Fruit fly (Drosophila melanogaster) whole organism, embryonic: Measurements from ENCODE around the gene FASN2.

ENCODE experiments used
- ATbp ChIP-seq: fragments of 200-800 bp; sonication (Bioruptor generic); optimal IDR thresholded peaks from 2 replicates; lab custom pipeline; 2017; ENCODE audit warnings: missing biosample characterization, mild to moderate bottlenecking, missing genetic modification characterization, missing genetic modification reagents
- Adf1 ChIP-seq: fragments of 200-800 bp; sonication (Bioruptor generic); IDR thresholded peaks from 2 replicates; pipeline ENCODE4 v1.3.6; 2022; ENCODE audit warnings: missing biosample characterization, missing genetic modification characterization
- Atf-2 ChIP-seq: fragments of 200-800 bp; sonication (Bioruptor generic); optimal IDR thresholded peaks from 2 replicates; lab custom pipeline; 2016; ENCODE audit warnings: missing biosample characterization, missing genetic modification characterization
- B-H1 ChIP-seq: fragments of 200-800 bp; sonication (Bioruptor generic); IDR thresholded peaks from 3 replicates; pipeline ENCODE4 v1.3.6; 2022; ENCODE audit warnings: missing biosample characterization, missing genetic modification characterization
- Bdp1 ChIP-seq: fragments of 200-800 bp; sonication (Bioruptor generic); optimal IDR thresholded peaks from 3 replicates; lab custom pipeline; 2016; ENCODE audit warnings: missing biosample characterization, missing genetic modification characterization
- CG11247 ChIP-seq: fragments of 200-800 bp; sonication (Bioruptor generic); IDR thresholded peaks from 2 replicates; pipeline ENCODE4 v1.3.6; 2022; ENCODE audit warnings: missing biosample characterization, missing genetic modification characterization
- CG12769 ChIP-seq: fragments of 200-800 bp; sonication (Bioruptor generic); optimal IDR thresholded peaks from 2 replicates; lab custom pipeline; 2019; ENCODE audit warnings: missing biosample characterization, mild to moderate bottlenecking, missing genetic modification characterization, moderate library complexity
- CG13287 ChIP-seq: fragments of 200-800 bp; sonication (Bioruptor generic); IDR thresholded peaks from 2 replicates; pipeline ENCODE4 v1.3.6; 2022; ENCODE audit warnings: missing biosample characterization, missing genetic modification characterization; ENCODE audit not compliant: partially characterized antibody
- CG13424 ChIP-seq: fragments of 200-800 bp; sonication (Bioruptor generic); optimal IDR thresholded peaks from 2 replicates; lab custom pipeline; 2019; ENCODE audit warnings: missing biosample characterization, mild to moderate bottlenecking, missing genetic modification characterization, moderate library complexity
- CG13775 ChIP-seq: fragments of 200-800 bp; sonication (Bioruptor generic); optimal IDR thresholded peaks from 3 replicates; lab custom pipeline; 2017; ENCODE audit warnings: missing biosample characterization, mild to moderate bottlenecking, missing genetic modification characterization
- CG13894 ChIP-seq: fragments of 200-800 bp; sonication (Bioruptor generic); optimal IDR thresholded peaks from 3 replicates; lab custom pipeline; 2018; ENCODE audit warnings: missing biosample characterization, mild to moderate bottlenecking, missing genetic modification characterization, moderate library complexity
- CG16815 ChIP-seq: fragments of 200-800 bp; sonication (Bioruptor generic); optimal IDR thresholded peaks from 3 replicates; lab custom pipeline; 2017; ENCODE audit warnings: missing biosample characterization, mild to moderate bottlenecking, missing genetic modification characterization
- CG2712 ChIP-seq: fragments of 200-800 bp; optimal IDR thresholded peaks from 3 replicates; lab custom pipeline; 2019; ENCODE audit warnings: missing biosample characterization, mild to moderate bottlenecking, missing genetic modification characterization, moderate library complexity
- CG30020 ChIP-seq: fragments of 200-800 bp; optimal IDR thresholded peaks from 2 replicates; lab custom pipeline; 2019; ENCODE audit warnings: missing biosample characterization, mild to moderate bottlenecking, missing genetic modification characterization, moderate library complexity
- CG30403 ChIP-seq: fragments of 200-800 bp; sonication (Bioruptor generic); optimal IDR thresholded peaks from 3 replicates; lab custom pipeline; 2016; ENCODE audit warnings: missing biosample characterization, missing genetic modification characterization
- CG3407 ChIP-seq: fragments of 200-800 bp; sonication (Bioruptor generic); optimal IDR thresholded peaks from 2 replicates; lab custom pipeline; 2018; ENCODE audit warnings: missing biosample characterization, mild to moderate bottlenecking, missing genetic modification characterization
- CG34422 ChIP-seq: fragments of 200-800 bp; sonication (Bioruptor generic); IDR thresholded peaks from 3 replicates; pipeline ENCODE4 v1.3.6; 2022; ENCODE audit warnings: missing biosample characterization, missing genetic modification characterization
- CG6765 ChIP-seq: fragments of 200-800 bp; sonication (Bioruptor generic); optimal IDR thresholded peaks from 3 replicates; lab custom pipeline; 2017; ENCODE audit warnings: missing biosample characterization, mild to moderate bottlenecking, missing genetic modification characterization
- CG7786 ChIP-seq: fragments of 200-800 bp; sonication (Bioruptor generic); optimal IDR thresholded peaks from 2 replicates; lab custom pipeline; 2016; ENCODE audit warnings: missing biosample characterization, missing genetic modification characterization
- CG9437 ChIP-seq: fragments of 200-800 bp; sonication (Bioruptor generic); optimal IDR thresholded peaks from 2 replicates; lab custom pipeline; 2018; ENCODE audit warnings: missing biosample characterization, mild to moderate bottlenecking, missing genetic modification characterization
- Chrac-16 ChIP-seq: fragments of 200-800 bp; sonication (Bioruptor generic); optimal IDR thresholded peaks from 3 replicates; lab custom pipeline; 2016; ENCODE audit warnings: missing biosample characterization, missing genetic modification characterization
- Deaf1 ChIP-seq: fragments of 200-800 bp; optimal IDR thresholded peaks from 3 replicates; lab custom pipeline; 2019; ENCODE audit warnings: missing biosample characterization, mild to moderate bottlenecking, missing genetic modification characterization, moderate library complexity
- HLHmδ ChIP-seq: fragments of 200-800 bp; sonication (Bioruptor generic); optimal IDR thresholded peaks from 2 replicates; lab custom pipeline; 2018; ENCODE audit warnings: missing biosample characterization, mild to moderate bottlenecking, missing genetic modification characterization, moderate library complexity
- Hr3 ChIP-seq: fragments of 200-800 bp; sonication (Bioruptor generic); optimal IDR thresholded peaks from 3 replicates; lab custom pipeline; 2016; ENCODE audit warnings: missing biosample characterization, missing genetic modification characterization
- MBD-R2 ChIP-seq: fragments of 200-800 bp; sonication (Bioruptor generic); IDR thresholded peaks from 2 replicates; pipeline ENCODE4 v1.3.6; 2022; ENCODE audit warnings: missing biosample characterization, missing genetic modification characterization
- Sin3A ChIP-seq: fragments of >200 bp; optimal IDR thresholded peaks from 2 replicates; lab custom pipeline; 2018
- Xbp1 ChIP-seq: fragments of 200-800 bp; sonication (Bioruptor generic); optimal IDR thresholded peaks from 3 replicates; lab custom pipeline; 2016; ENCODE audit warnings: missing biosample characterization, mild to moderate bottlenecking, missing genetic modification characterization
- ap ChIP-seq: fragments of 200-800 bp; sonication (Bioruptor generic); IDR thresholded peaks from 2 replicates; pipeline ENCODE4 v1.3.6; 2022; ENCODE audit warnings: missing biosample characterization, missing genetic modification characterization
- ash1 ChIP-seq: fragments of 200-800 bp; sonication (Bioruptor generic); optimal IDR thresholded peaks from 2 replicates; lab custom pipeline; 2018; ENCODE audit warnings: missing biosample characterization, mild to moderate bottlenecking, missing genetic modification characterization
- cad ChIP-seq: fragments of >200 bp; optimal IDR thresholded peaks from 2 replicates; lab custom pipeline; 2017; ENCODE audit warnings: missing biosample characterization, missing genetic modification characterization
- cato ChIP-seq: fragments of 200-800 bp; sonication (Bioruptor generic); optimal IDR thresholded peaks from 2 replicates; lab custom pipeline; 2016; ENCODE audit warnings: missing biosample characterization, missing genetic modification characterization, borderline replicate concordance
- chinmo ChIP-seq: fragments of 200-800 bp; sonication (Bioruptor generic); IDR thresholded peaks from 4 replicates; pipeline ENCODE4 v1.3.6; 2022; ENCODE audit warnings: missing biosample characterization, missing genetic modification characterization; ENCODE audit not compliant: partially characterized antibody
- chn ChIP-seq: fragments of 200-800 bp; sonication (Bioruptor generic); optimal IDR thresholded peaks from 2 replicates; lab custom pipeline; 2016; ENCODE audit warnings: missing biosample characterization, missing genetic modification characterization
- croc ChIP-seq: fragments of 200-800 bp; sonication (Bioruptor generic); conservative IDR thresholded peaks from 3 replicates; pipeline ENCODE4 v1.3.6; 2022; ENCODE audit warnings: missing biosample characterization, missing genetic modification characterization
- esg ChIP-seq: fragments of 200-800 bp; sonication (Bioruptor generic); conservative IDR thresholded peaks from 2 replicates; pipeline ENCODE4 v1.3.6; 2022; ENCODE audit warnings: missing biosample characterization, missing genetic modification characterization
- exex ChIP-seq: fragments of 200-800 bp; sonication (Bioruptor generic); optimal IDR thresholded peaks from 4 replicates; lab custom pipeline; 2018; ENCODE audit warnings: missing biosample characterization, mild to moderate bottlenecking, missing genetic modification characterization, moderate library complexity
- fd3F ChIP-seq: fragments of 200-800 bp; sonication (Bioruptor generic); optimal IDR thresholded peaks from 2 replicates; lab custom pipeline; 2018; ENCODE audit warnings: missing biosample characterization, mild to moderate bottlenecking, missing genetic modification characterization, moderate library complexity
- fd64A ChIP-seq: fragments of 200-800 bp; sonication (Bioruptor generic); optimal IDR thresholded peaks from 3 replicates; lab custom pipeline; 2018; ENCODE audit warnings: missing biosample characterization, mild to moderate bottlenecking, missing genetic modification characterization
- fd96Cb ChIP-seq: fragments of 200-800 bp; sonication (Bioruptor generic); optimal IDR thresholded peaks from 2 replicates; lab custom pipeline; 2018; ENCODE audit warnings: missing biosample characterization, mild to moderate bottlenecking, missing genetic modification characterization, moderate library complexity
- gfzf ChIP-seq: fragments of 200-800 bp; sonication (Bioruptor generic); optimal IDR thresholded peaks from 2 replicates; lab custom pipeline; 2016; ENCODE audit warnings: missing biosample characterization, mild to moderate bottlenecking, missing genetic modification characterization, moderate library complexity
- gsb ChIP-seq: fragments of 200-800 bp; sonication (Bioruptor generic); IDR thresholded peaks from 2 replicates; pipeline ENCODE4 v1.3.6; 2022; ENCODE audit warnings: missing biosample characterization, missing genetic modification characterization
- inv ChIP-seq: fragments of 200-800 bp; sonication (Bioruptor generic); IDR thresholded peaks from 2 replicates; pipeline ENCODE4 v1.3.6; 2022; ENCODE audit warnings: missing biosample characterization, missing genetic modification characterization; ENCODE audit not compliant: partially characterized antibody
- jigr1 ChIP-seq: fragments of 200-800 bp; sonication (Bioruptor generic); IDR thresholded peaks from 3 replicates; pipeline ENCODE4 v1.3.6; 2022; ENCODE audit warnings: missing biosample characterization, missing genetic modification characterization
- kay ChIP-seq: fragments of 200-800 bp; sonication (Bioruptor generic); optimal IDR thresholded peaks from 2 replicates; lab custom pipeline; 2016; ENCODE audit warnings: missing biosample characterization, missing genetic modification characterization
- lola ChIP-seq, 3 experiments: fragments of >200 bp in 2 of 3; fragments of 200-800 bp in 1 of 3; sonication (Bioruptor generic) in 1 of 3; optimal IDR thresholded peaks; 2 replicates each; lab custom pipeline; 2017 to 2019; ENCODE audit warnings: missing biosample characterization in 3 of 3, missing genetic modification characterization in 3 of 3, mild to moderate bottlenecking in 1 of 3, moderate library complexity in 1 of 3
- mirr ChIP-seq: fragments of 200-800 bp; sonication (Bioruptor generic); optimal IDR thresholded peaks from 3 replicates; lab custom pipeline; 2018; ENCODE audit warnings: missing biosample characterization, mild to moderate bottlenecking, missing genetic modification characterization
- repo ChIP-seq: fragments of 200-800 bp; sonication (Bioruptor generic); optimal IDR thresholded peaks from 2 replicates; lab custom pipeline; 2016; ENCODE audit warnings: missing biosample characterization, missing genetic modification characterization
- ro ChIP-seq: fragments of 200-800 bp; sonication (Bioruptor generic); IDR thresholded peaks from 2 replicates; pipeline ENCODE4 v1.3.6; 2022; ENCODE audit warnings: missing biosample characterization, missing genetic modification characterization
- ssp ChIP-seq: fragments of 200-800 bp; sonication (Bioruptor generic); IDR thresholded peaks from 2 replicates; pipeline ENCODE4 v1.3.6; 2022; ENCODE audit warnings: missing biosample characterization, missing genetic modification characterization
- tgo ChIP-seq: fragments of 200-800 bp; sonication (Bioruptor generic); IDR thresholded peaks from 3 replicates; pipeline ENCODE4 v1.3.6; 2022; ENCODE audit warnings: missing biosample characterization, missing genetic modification characterization
- ttk ChIP-seq: fragments of 200-800 bp; sonication (Bioruptor generic); IDR thresholded peaks from 2 replicates; pipeline ENCODE4 v2.1.2; 2022; ENCODE audit warnings: missing biosample characterization, missing genetic modification characterization
- zfh1 ChIP-seq: fragments of 200-800 bp; sonication (Bioruptor generic); IDR thresholded peaks from 3 replicates; pipeline ENCODE4 v1.3.6; 2022; ENCODE audit warnings: missing biosample characterization, missing genetic modification characterization

FASN2 gene

dm6 chr2L:3092535-3092934, 48.8 kb downstream of the FASN2 start (continued):
- TF ChIP-seq ash1 (GFP tag; lab: Kevin White, UChicago) (no peak), CG34422 (GFP tag; lab: Robert Waterston, UW) (no peak), fd3F (no peak), ro (no peak), Chrac-16 (GFP tag; lab: Kevin White, UChicago) (no peak), Xbp1 (peak; percentile 19), Hr3 (no peak), Adf1 (GFP tag; lab: Robert Waterston, UW) (no peak), Atf-2 (GFP tag; lab: Kevin White, UChicago) (no peak), CG9437 (peak; percentile 18), ap (GFP tag; lab: Robert Waterston, UW) (no peak), cad (GFP tag; lab: Kevin White, UChicago) (no peak), ttk (peak; percentile 49; the same call in 1 of the 2 replicates), jigr1 (GFP tag; lab: Robert Waterston, UW) (no peak), chn (no peak), CG30020 (tag; lab: Kevin White, UChicago) (no peak), CG12769 (tag; lab: Kevin White, UChicago) (peak; percentile 41), ATbp (GFP tag; lab: Kevin White, UChicago) (peak; percentile 43), MBD-R2 (no peak; the same call in 1 of the 2 replicates), fd64A (GFP tag; lab: Kevin White, UChicago) (no peak), cato (GFP tag; lab: Kevin White, UChicago) (no peak), CG3407 (GFP tag; lab: Kevin White, UChicago) (no peak), CG2712 (tag; lab: Kevin White, UChicago) (no peak), fd96Cb (tag; lab: Kevin White, UChicago) (peak; percentile 43), B-H1 (GFP tag; lab: Robert Waterston, UW) (no peak), CG16815 (GFP tag; lab: Kevin White, UChicago) (no peak), Deaf1 (no peak), exex (tag; lab: Kevin White, UChicago) (peak; percentile 61), CG13775 (GFP tag; lab: Kevin White, UChicago) (no peak), tgo (GFP tag; lab: Robert Waterston, UW) (peak; percentile 30; the same call in 2 of the 3 replicates), esg (peak; percentile 45; the same call in 1 of the 2 replicates), gsb (no peak), croc (no peak), CG11247 (GFP tag; lab: Robert Waterston, UW) (no peak), CG13424 (tag; lab: Kevin White, UChicago) (peak; percentile 21), ssp (no peak; the same call in 1 of the 2 replicates), CG13894 (tag; lab: Kevin White, UChicago) (no peak), Sin3A (no peak), gfzf (no peak), HLHmδ (GFP tag; lab: Kevin White, UChicago) (no peak), Bdp1 (GFP tag; lab: Kevin White, UChicago) (no peak), CG7786 (no peak), CG13287 (GFP tag; lab: Robert Waterston, UW) (no peak), zfh1 (GFP tag; lab: Robert Waterston, UW) (no peak), lola (GFP tag; optimal IDR thresholded peaks at IDR 0.05; lab: Kevin White, UChicago) (no peak), kay (no peak), mirr (GFP tag; lab: Kevin White, UChicago) (no peak), CG6765 (no peak), inv (GFP tag; lab: Robert Waterston, UW) (no peak), repo (no peak), CG30403 (GFP tag; lab: Kevin White, UChicago) (peak; percentile 47), chinmo (no peak)
